Worm (Caenorhabditis elegans) whole organism, L4/young adult: Measurements from ENCODE around the gene prp-40.
A peak's percentile ranks its signal among the peaks of the same experiment; 100 is the strongest.

ENCODE experiments used
- W03F9.2 ChIP-seq: fragments of 150-350 bp; optimal IDR thresholded peaks from 2 replicates; lab custom pipeline; 2014; ENCODE audit warnings: missing biosample characterization, missing genetic modification characterization
- dao-5 ChIP-seq: sonication (generic microtip); optimal IDR thresholded peaks from 2 replicates; lab custom pipeline; 2016; ENCODE audit warnings: missing genotype, missing genetic modification characterization, moderate library complexity, missing compliant biosample characterization
- him-1 ChIP-seq: sonication (generic microtip); optimal IDR thresholded peaks from 2 replicates; lab custom pipeline; 2016; ENCODE audit warnings: missing genotype, missing genetic modification reagents, missing genetic modification characterization, missing compliant biosample characterization

The prp-40 gene

DNA sequence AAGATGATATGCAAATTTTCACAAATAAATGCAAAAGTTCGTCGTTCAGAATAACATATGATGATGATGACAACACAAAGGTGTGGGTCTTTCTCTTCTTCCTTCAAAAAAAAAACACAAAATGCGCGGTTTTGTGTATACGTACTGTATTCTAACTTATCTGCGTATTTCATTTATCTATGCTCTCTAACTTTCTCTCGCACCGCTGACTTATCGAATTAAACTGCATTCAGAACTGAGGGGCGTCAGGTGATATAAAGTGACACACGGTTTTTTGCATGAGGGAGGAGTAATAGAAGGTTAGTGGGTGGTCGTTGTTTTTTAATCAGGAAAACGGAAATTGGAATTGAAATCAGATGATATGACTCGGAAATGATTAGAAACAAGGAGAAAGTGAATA lies 21.6 kb upstream of the prp-40 start, which contains the start of gene sod-4:
sod-4 (minus strand) TSS at position 109 of the 400 bp plus-strand sequence.
- TF ChIP-seq him-1 (tag; lab: Kevin White, UChicago) (no peak), W03F9.2 (no peak), dao-5 (tag; lab: Kevin White, UChicago) (no peak)

- no peak for TF ChIP-seq W03F9.2
These were observed 20.8 kb upstream of the prp-40 start for ce11 chrIII:9501072-9501471.

ce11 chrIII:9502155-9502714 lies 19.6 kb upstream of the prp-40 start:
- no peak for TF ChIP-seq him-1 (tag; lab: Kevin White, UChicago)

DNA sequence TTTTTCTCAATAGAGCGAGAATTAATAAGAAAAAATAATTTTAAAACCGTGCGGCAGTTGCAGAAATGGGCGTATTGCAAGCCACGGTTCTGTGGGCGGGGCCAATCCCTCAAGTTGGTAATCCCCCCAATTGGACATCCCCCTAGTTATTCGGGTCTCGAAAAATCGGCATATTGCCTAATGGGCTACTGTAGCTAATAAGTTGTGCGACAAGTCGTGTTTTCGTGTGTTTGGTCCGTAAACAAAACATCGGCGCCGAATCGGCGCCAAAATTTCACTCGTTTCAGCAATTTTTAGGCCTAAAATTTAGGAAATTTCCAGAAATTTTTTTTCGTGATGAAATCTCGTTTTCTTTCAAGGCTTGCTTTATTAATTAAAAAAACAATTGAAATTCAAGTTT lies 17.5 kb upstream of the prp-40 start:
- TF ChIP-seq him-1 (tag; lab: Kevin White, UChicago), result no peak

ce11 chrIII:9507799-9508198 lies 14.1 kb upstream of the prp-40 start, which contains the start of gene vha-14:
Gene vha-14, plus strand, starts transcription at chrIII:9508100.
- TF ChIP-seq W03F9.2 (peak; percentile 29), him-1 (tag; lab: Kevin White, UChicago) (no peak)

- TF ChIP-seq him-1 (tag; lab: Kevin White, UChicago) (no peak), dao-5 (tag; lab: Kevin White, UChicago) (peak; percentile 46)
These were observed 12.0 kb upstream of the prp-40 start for ce11 chrIII:9509764-9510370.

ce11 chrIII:9511055-9511520 lies 10.8 kb upstream of the prp-40 start, which contains the start of gene F55H2.5:
Gene F55H2.5, plus strand, starts transcription at chrIII:9511470.
- no peak for TF ChIP-seq him-1 (tag; lab: Kevin White, UChicago)
- no peak for TF ChIP-seq W03F9.2
- no peak for TF ChIP-seq dao-5 (tag; lab: Kevin White, UChicago)

DNA sequence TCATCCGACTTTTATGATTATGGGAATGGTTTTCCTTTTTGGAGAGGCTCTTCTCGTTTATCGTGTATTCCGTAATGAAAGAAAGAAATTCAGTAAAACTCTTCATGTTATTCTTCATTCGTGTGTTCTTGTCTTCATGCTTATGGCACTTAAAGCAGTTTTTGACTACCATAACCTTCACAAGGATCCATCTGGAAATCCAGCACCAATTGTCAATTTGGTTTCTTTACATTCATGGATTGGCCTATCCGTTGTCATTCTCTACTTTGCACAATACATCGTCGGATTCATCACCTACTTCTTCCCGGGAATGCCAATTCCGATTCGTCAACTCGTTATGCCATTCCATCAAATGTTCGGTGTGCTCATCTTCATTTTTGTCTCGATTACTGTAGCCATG lies 10.2 kb upstream of the prp-40 start:
- TF ChIP-seq him-1 (tag; lab: Kevin White, UChicago) (no peak), dao-5 (tag; lab: Kevin White, UChicago) (no peak), W03F9.2 (no peak)

- no peak for TF ChIP-seq dao-5 (tag; lab: Kevin White, UChicago)
- TF ChIP-seq him-1 (tag; lab: Kevin White, UChicago), result no peak
- TF ChIP-seq W03F9.2, result no peak
These were observed 8.9 kb upstream of the prp-40 start for ce11 chrIII:9513006-9513405.

- TF ChIP-seq dao-5 (tag; lab: Kevin White, UChicago), result no peak
- TF ChIP-seq W03F9.2, result no peak
- no peak for TF ChIP-seq him-1 (tag; lab: Kevin White, UChicago)
These were observed 8.3 kb upstream of the prp-40 start, which contains the start of gene F55H2.8 for ce11 chrIII:9513569-9513968. Gene F55H2.8, plus strand, starts transcription at chrIII:9513869.

- TF ChIP-seq him-1 (tag; lab: Kevin White, UChicago), result no peak
- no peak for TF ChIP-seq W03F9.2
- TF ChIP-seq dao-5 (tag; lab: Kevin White, UChicago), result no peak
These were observed 5.7 kb upstream of the prp-40 start, which contains the start of gene F55H2.7 for ce11 chrIII:9516148-9516547. Gene F55H2.7, minus strand, starts transcription at chrIII:9516248.

DNA sequence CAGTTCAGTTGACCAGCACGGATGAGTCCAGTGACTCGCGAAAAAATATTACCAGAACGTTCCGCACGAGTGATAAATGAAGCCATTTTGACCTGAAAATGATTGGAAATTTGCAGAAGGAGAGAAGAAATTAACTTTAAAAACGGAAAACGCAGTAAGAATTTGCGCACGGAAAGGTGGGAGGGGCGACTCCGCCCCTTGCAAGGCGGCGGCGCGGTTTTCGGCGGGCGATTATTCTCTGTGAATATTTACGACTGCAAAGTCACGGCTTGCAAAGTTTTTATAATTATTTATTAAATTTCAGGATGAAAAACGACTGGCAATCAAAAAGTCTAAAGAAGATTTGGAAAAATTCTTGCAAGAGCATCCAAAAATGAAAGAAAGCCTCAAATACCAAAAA lies 1.7 kb downstream of the prp-40 start, which contains the start of gene mrps-23:
mrps-23 (minus strand) TSS at position 92 of the 400 bp plus-strand sequence.
- TF ChIP-seq W03F9.2, result no peak
- no peak for TF ChIP-seq dao-5 (tag; lab: Kevin White, UChicago)
- TF ChIP-seq him-1 (tag; lab: Kevin White, UChicago), result no peak

ce11 chrIII:9525252-9525651 lies 3.4 kb downstream of the prp-40 start, which contains the start of gene trpp-3:
Gene trpp-3, plus strand, starts transcription at chrIII:9525552.
- TF ChIP-seq dao-5 (tag; lab: Kevin White, UChicago) (no peak), W03F9.2 (no peak), him-1 (tag; lab: Kevin White, UChicago) (no peak)

DNA sequence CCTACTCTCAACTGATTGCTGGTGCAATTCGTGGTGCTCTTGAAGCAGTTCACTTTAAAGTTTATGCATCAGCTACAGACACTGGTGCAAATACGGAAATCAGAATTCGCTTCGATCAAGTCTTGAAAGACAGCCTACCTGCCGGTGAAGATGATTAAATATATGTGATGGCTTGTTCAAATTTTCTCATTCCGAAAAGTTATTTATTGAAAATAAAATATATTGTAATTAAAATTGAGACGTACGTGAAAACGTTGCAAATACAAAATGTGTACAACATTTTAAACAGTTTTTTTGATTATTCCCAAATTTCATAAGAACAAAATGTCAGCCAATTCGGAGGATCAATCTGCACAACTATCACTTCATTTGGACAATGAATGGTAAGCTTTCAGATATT lies 5.0 kb downstream of the prp-40 start, which contains the start of gene ZK1098.6:
ZK1098.6 (plus strand) TSS at position 301 of the 400 bp plus-strand sequence.
- no peak for TF ChIP-seq dao-5 (tag; lab: Kevin White, UChicago)
- TF ChIP-seq W03F9.2, result no peak
- TF ChIP-seq him-1 (tag; lab: Kevin White, UChicago), result no peak

ce11 chrIII:9528824-9529223 lies 6.9 kb downstream of the prp-40 start, which contains the start of gene ZK1098.2:
Gene ZK1098.2, plus strand, starts transcription at chrIII:9529159.
- no peak for TF ChIP-seq him-1 (tag; lab: Kevin White, UChicago)
- peak; percentile 12 for TF ChIP-seq W03F9.2
